Fruit fly (Drosophila melanogaster): ENCODE data around the gene Toll-6.

The Toll-6 gene

DNA sequence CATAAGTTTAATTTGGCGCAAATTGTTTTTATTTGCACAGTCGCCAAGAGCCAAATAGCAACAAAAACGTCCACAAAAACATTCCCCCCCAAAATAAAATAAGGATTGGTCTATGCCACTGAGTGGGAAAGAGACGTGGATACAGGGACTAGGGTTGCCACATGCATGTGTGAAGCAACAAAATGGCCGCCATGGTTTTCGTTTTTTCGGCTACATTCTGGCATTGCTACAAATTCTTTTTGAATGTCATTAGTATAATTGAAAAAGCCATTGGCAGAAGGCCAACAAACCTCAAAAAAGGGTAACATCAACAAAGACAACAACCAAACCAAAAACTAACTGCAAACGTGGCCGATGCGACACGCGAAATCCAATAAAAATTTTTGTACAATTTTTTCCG is 21.0 kb downstream of the Toll-6 start:
- TF ChIP-seq CG7045 (GFP tag; optimal IDR thresholded peaks at IDR 0.05) (no peak), CG14711 (tag; optimal IDR thresholded peaks at IDR 0.05) (no peak), CG1620 (GFP tag; optimal IDR thresholded peaks at IDR 0.05) (no peak), tj (GFP tag; optimal IDR thresholded peaks at IDR 0.05) (no peak), Crg-1 (GFP tag; optimal IDR thresholded peaks at IDR 0.05) (no peak), kay (GFP tag; ENCODE audit: borderline replicate concordance) (no peak), toe (GFP tag; optimal IDR thresholded peaks at IDR 0.05) (no peak)

- TF ChIP-seq CG33017 (tag; optimal IDR thresholded peaks at IDR 0.05) (no peak), CG5204 (GFP tag; optimal IDR thresholded peaks at IDR 0.05) (no peak), CG12768 (GFP tag; optimal IDR thresholded peaks at IDR 0.05) (no peak), pad (GFP tag; optimal IDR thresholded peaks at IDR 0.05) (no peak), CG1620 (GFP tag; optimal IDR thresholded peaks at IDR 0.05) (no peak)
These were observed 29.8 kb downstream of the Toll-6 start for dm6 chr3L:15366310-15366709.

Measured in whole organism, adult.